Worm (Caenorhabditis elegans) whole organism, early embryonic: ENCODE data around the gene F22E5.13.

Source experiments
- B0310.2 ChIP-seq: sonication (generic microtip); optimal IDR thresholded peaks from 2 replicates; lab custom pipeline; 2016; ENCODE audit warnings: mild to moderate bottlenecking, missing genetic modification characterization, missing compliant biosample characterization
- F13C5.2 ChIP-seq: sonication (generic microtip); optimal IDR thresholded peaks from 2 replicates; lab custom pipeline; 2017; ENCODE audit warnings: mild to moderate bottlenecking, missing genetic modification characterization, inconsistent platforms, missing compliant biosample characterization
- ama-1 ChIP-seq: fragments of 150-350 bp; optimal IDR thresholded peaks from 2 replicates; lab custom pipeline; 2014
- ceh-13 ChIP-seq: fragments of 200-800 bp; sonication (Bioruptor generic); optimal IDR thresholded peaks from 2 replicates; lab custom pipeline; 2018; ENCODE audit warnings: mild to moderate bottlenecking, missing genetic modification characterization, missing compliant biosample characterization
- ets-7 ChIP-seq: sonication (generic microtip); optimal IDR thresholded peaks from 2 replicates; lab custom pipeline; 2016; ENCODE audit warnings: missing genotype, missing genetic modification characterization, missing compliant biosample characterization
- hmg-4 ChIP-seq: fragments of 200-800 bp; sonication (Bioruptor generic); optimal IDR thresholded peaks from 2 replicates; lab custom pipeline; 2018; ENCODE audit warnings: mild to moderate bottlenecking, missing genetic modification characterization, missing compliant biosample characterization
- pes-1 ChIP-seq: fragments of 200-800 bp; sonication (Bioruptor generic); IDR thresholded peaks from 2 replicates; pipeline ENCODE4 v1.3.6; 2022; ENCODE audit warnings: missing genetic modification reagents, missing genetic modification characterization, missing compliant biosample characterization
- sea-1 ChIP-seq: fragments of 200-800 bp; sonication (Bioruptor generic); conservative IDR thresholded peaks from 2 replicates; pipeline ENCODE4 v1.3.6; 2022; ENCODE audit warnings: missing genetic modification characterization, missing compliant biosample characterization
- tra-4 ChIP-seq: sonication (generic microtip); optimal IDR thresholded peaks from 2 replicates; lab custom pipeline; 2017; ENCODE audit warnings: missing genetic modification characterization, missing compliant biosample characterization

- TF ChIP-seq ets-7 (tag; lab: Kevin White, UChicago), result no peak
- TF ChIP-seq ama-1, result no peak
- no peak for TF ChIP-seq B0310.2 (tag; lab: Kevin White, UChicago)
- no peak for TF ChIP-seq F13C5.2 (tag; lab: Kevin White, UChicago)
- TF ChIP-seq hmg-4 (GFP tag; lab: Kevin White, UChicago), result no peak
- no peak for TF ChIP-seq pes-1 (GFP tag; lab: Robert Waterston, UW)
- no peak for TF ChIP-seq sea-1 (GFP tag; lab: Robert Waterston, UW)
- TF ChIP-seq tra-4 (tag; lab: Kevin White, UChicago), result no peak
- TF ChIP-seq ceh-13 (GFP tag; lab: Kevin White, UChicago), result no peak
These were observed at the start of gene F22E5.13, which contains the start of gene F22E5.6 for ce11 chrII:2649539-2649938.
